Worm (Caenorhabditis elegans) whole organism, late embryonic: ENCODE data around the gene C27B7.6.
A peak's percentile ranks its signal among the peaks of the same experiment; 100 is the strongest.

ENCODE experiments used
- C08G9.2 ChIP-seq: sonication (generic microtip); optimal IDR thresholded peaks from 2 replicates; lab custom pipeline; 2016; ENCODE audit warnings: mild to moderate bottlenecking, missing genetic modification characterization, moderate library complexity, missing compliant biosample characterization
- F13H6.1 ChIP-seq: sonication (generic microtip); optimal IDR thresholded peaks from 2 replicates; lab custom pipeline; 2016; ENCODE audit warnings: missing genetic modification characterization, missing compliant biosample characterization
- K09A11.1 ChIP-seq: sonication (generic microtip); optimal IDR thresholded peaks from 2 replicates; lab custom pipeline; 2017; ENCODE audit warnings: antibody characterized with exemption, mild to moderate bottlenecking, missing genetic modification characterization, missing compliant biosample characterization; ENCODE audit not compliant: insufficient read depth
- T23F11.4 ChIP-seq: fragments of 200-800 bp; sonication (Bioruptor generic); optimal IDR thresholded peaks from 2 replicates; lab custom pipeline; 2018; ENCODE audit warnings: mild to moderate bottlenecking, missing genetic modification characterization, missing compliant biosample characterization
- Y22D7AL.16 ChIP-seq: sonication (generic microtip); optimal IDR thresholded peaks from 2 replicates; lab custom pipeline; 2016; ENCODE audit warnings: missing genetic modification characterization, missing compliant biosample characterization
- ahr-1 ChIP-seq: sonication (generic microtip); optimal IDR thresholded peaks from 2 replicates; lab custom pipeline; 2016; ENCODE audit warnings: missing genetic modification characterization, missing compliant biosample characterization
- ama-1 ChIP-seq: fragments of 150-350 bp; optimal IDR thresholded peaks from 2 replicates; lab custom pipeline; 2014
- ceh-14 ChIP-seq: sonication (generic microtip); optimal IDR thresholded peaks from 2 replicates; lab custom pipeline; 2016; ENCODE audit warnings: missing genotype, missing genetic modification characterization, missing compliant biosample characterization
- ceh-18 ChIP-seq: sonication (generic microtip); optimal IDR thresholded peaks from 2 replicates; lab custom pipeline; 2016; ENCODE audit warnings: missing genetic modification characterization, missing compliant biosample characterization
- ceh-19 ChIP-seq: fragments of 200-800 bp; sonication (Bioruptor generic); optimal IDR thresholded peaks from 2 replicates; lab custom pipeline; 2018; ENCODE audit warnings: mild to moderate bottlenecking, missing genetic modification characterization, missing compliant biosample characterization
- ceh-30 ChIP-seq: fragments of 150-350 bp; optimal IDR thresholded peaks from 2 replicates; lab custom pipeline; 2014; ENCODE audit warnings: missing biosample characterization, missing genetic modification characterization
- ceh-31 ChIP-seq: sonication (generic microtip); optimal IDR thresholded peaks from 2 replicates; lab custom pipeline; 2016; ENCODE audit warnings: missing genetic modification characterization, missing compliant biosample characterization
- ceh-34 ChIP-seq: sonication (generic microtip); optimal IDR thresholded peaks from 2 replicates; lab custom pipeline; 2016; ENCODE audit warnings: mild to moderate bottlenecking, missing genetic modification characterization, missing compliant biosample characterization
- ceh-45 ChIP-seq: fragments of 200-800 bp; sonication (Bioruptor generic); IDR thresholded peaks from 2 replicates; pipeline ENCODE4 v1.3.6; 2022; ENCODE audit warnings: missing genetic modification reagents, missing genetic modification characterization, missing compliant biosample characterization
- che-1 ChIP-seq: sonication (generic microtip); optimal IDR thresholded peaks from 2 replicates; lab custom pipeline; 2016; ENCODE audit warnings: mild to moderate bottlenecking, missing genetic modification characterization, missing compliant biosample characterization
- dve-1 ChIP-seq: sonication (generic microtip); optimal IDR thresholded peaks from 2 replicates; lab custom pipeline; 2017; ENCODE audit warnings: antibody characterized with exemption, mild to moderate bottlenecking, missing genetic modification characterization, missing compliant biosample characterization
- ets-4 ChIP-seq: sonication (generic microtip); optimal IDR thresholded peaks from 2 replicates; lab custom pipeline; 2016; ENCODE audit warnings: missing genetic modification characterization, missing compliant biosample characterization
- fkh-10 ChIP-seq: fragments of 150-350 bp; optimal IDR thresholded peaks from 2 replicates; lab custom pipeline; 2014; ENCODE audit warnings: missing biosample characterization, missing genetic modification reagents, missing genetic modification characterization
- gmeb-2 ChIP-seq: sonication (generic microtip); optimal IDR thresholded peaks from 2 replicates; lab custom pipeline; 2016; ENCODE audit warnings: missing genetic modification characterization, inconsistent platforms, missing compliant biosample characterization
- hlh-13 ChIP-seq: fragments of 200-800 bp; sonication (Bioruptor generic); optimal IDR thresholded peaks from 2 replicates; lab custom pipeline; 2018; ENCODE audit warnings: mild to moderate bottlenecking, missing genetic modification characterization, missing compliant biosample characterization
- hlh-15 ChIP-seq: sonication (generic microtip); optimal IDR thresholded peaks from 2 replicates; lab custom pipeline; 2016; ENCODE audit warnings: missing genetic modification characterization, missing compliant biosample characterization
- hlh-30 ChIP-seq: sonication (generic microtip); optimal IDR thresholded peaks from 2 replicates; lab custom pipeline; 2017; ENCODE audit warnings: antibody characterized with exemption, missing genetic modification characterization, missing compliant biosample characterization; ENCODE audit not compliant: insufficient read depth
- hlh-6 ChIP-seq: sonication (generic microtip); optimal IDR thresholded peaks from 2 replicates; lab custom pipeline; 2016; ENCODE audit warnings: missing genotype, missing genetic modification characterization, missing compliant biosample characterization
- hlh-8 ChIP-seq: sonication (generic microtip); optimal IDR thresholded peaks from 2 replicates; lab custom pipeline; 2016; ENCODE audit warnings: missing genotype, missing genetic modification characterization, missing compliant biosample characterization
- lim-6 ChIP-seq: sonication (generic microtip); optimal IDR thresholded peaks from 2 replicates; lab custom pipeline; 2016; ENCODE audit warnings: missing genetic modification characterization, missing compliant biosample characterization
- mec-3 ChIP-seq: sonication (generic microtip); optimal IDR thresholded peaks from 2 replicates; lab custom pipeline; 2016; ENCODE audit warnings: borderline replicate concordance, missing genetic modification characterization, missing compliant biosample characterization
- nfya-1 ChIP-seq: sonication (generic microtip); optimal IDR thresholded peaks from 2 replicates; lab custom pipeline; 2017; ENCODE audit warnings: missing genetic modification characterization, mild to moderate bottlenecking, missing compliant biosample characterization, antibody characterized with exemption, moderate library complexity
- nhr-11 ChIP-seq: fragments of 150-350 bp; optimal IDR thresholded peaks from 2 replicates; lab custom pipeline; 2014; ENCODE audit warnings: missing biosample characterization, missing genetic modification characterization
- nhr-232 ChIP-seq: sonication (generic microtip); optimal IDR thresholded peaks from 2 replicates; lab custom pipeline; 2016; ENCODE audit warnings: missing genetic modification characterization, missing compliant biosample characterization
- pag-3 ChIP-seq: sonication (generic microtip); optimal IDR thresholded peaks from 2 replicates; lab custom pipeline; 2016; ENCODE audit warnings: missing compliant biosample characterization, missing genetic modification characterization, borderline replicate concordance
- pha-2 ChIP-seq: sonication (generic microtip); optimal IDR thresholded peaks from 2 replicates; lab custom pipeline; 2017; ENCODE audit warnings: mild to moderate bottlenecking, missing genetic modification characterization, missing compliant biosample characterization
- ref-2 ChIP-seq: sonication (generic microtip); optimal IDR thresholded peaks from 2 replicates; lab custom pipeline; 2016; ENCODE audit warnings: missing genetic modification characterization, missing compliant biosample characterization
- rnt-1 ChIP-seq: sonication (generic microtip); optimal IDR thresholded peaks from 2 replicates; lab custom pipeline; 2016; ENCODE audit warnings: missing genetic modification characterization, missing compliant biosample characterization
- sdc-2 ChIP-seq: sonication (generic microtip); optimal IDR thresholded peaks from 2 replicates; lab custom pipeline; 2016; ENCODE audit warnings: missing genotype, missing genetic modification characterization, missing compliant biosample characterization
- sox-4 ChIP-seq: sonication (generic microtip); optimal IDR thresholded peaks from 2 replicates; lab custom pipeline; 2017; ENCODE audit warnings: mild to moderate bottlenecking, missing genetic modification characterization, inconsistent platforms, missing compliant biosample characterization
- unc-3 ChIP-seq, 2 experiments: fragments of 200-800 bp in 1 of 2; sonication (Bioruptor generic) in 1 of 2; sonication (generic microtip) in 1 of 2; conservative IDR thresholded peaks in 1 of 2; optimal IDR thresholded peaks in 1 of 2; 2 replicates each; pipeline versions ENCODE4 v1.3.6 to Lab custom; 2016 to 2022; ENCODE audit warnings: missing compliant biosample characterization in 2 of 2, missing genetic modification characterization in 2 of 2, missing genetic modification reagents in 1 of 2
- unc-42 ChIP-seq: sonication (generic microtip); optimal IDR thresholded peaks from 2 replicates; lab custom pipeline; 2016; ENCODE audit warnings: missing genotype, missing genetic modification characterization, missing compliant biosample characterization
- unc-55 ChIP-seq: sonication (generic microtip); optimal IDR thresholded peaks from 2 replicates; lab custom pipeline; 2017; ENCODE audit warnings: missing biosample characterization, missing genetic modification reagents, missing genetic modification characterization
- unc-86 ChIP-seq: sonication (generic microtip); optimal IDR thresholded peaks from 2 replicates; lab custom pipeline; 2016; ENCODE audit warnings: missing genetic modification characterization, missing compliant biosample characterization
- zip-5 ChIP-seq: sonication (generic microtip); optimal IDR thresholded peaks from 2 replicates; lab custom pipeline; 2016; ENCODE audit warnings: missing genetic modification characterization, missing compliant biosample characterization

The C27B7.6 gene

ce11 chrIV:8891131-8891530 lies 15.0 kb downstream of the C27B7.6 start, which contains the start of gene spr-2:
Gene spr-2 (plus strand): TSS chrIV:8891462.
- no peak for TF ChIP-seq K09A11.1
- peak; percentile 16 for TF ChIP-seq ceh-31 (tag; lab: Kevin White, UChicago)
- no peak for TF ChIP-seq hlh-6
- no peak for TF ChIP-seq unc-3 (GFP tag; conservative IDR thresholded peaks at IDR 0.05; lab: Robert Waterston, UW)
- no peak for TF ChIP-seq unc-3 (tag; optimal IDR thresholded peaks at IDR 0.05; lab: Kevin White, UChicago)
- TF ChIP-seq F13H6.1 = no peak
- peak; percentile 8 for TF ChIP-seq fkh-10
- no peak for TF ChIP-seq lim-6 (tag; lab: Kevin White, UChicago)
- TF ChIP-seq C08G9.2 (tag; lab: Kevin White, UChicago) = no peak
- TF ChIP-seq pha-2 (tag; lab: Kevin White, UChicago) = no peak
- no peak for TF ChIP-seq ceh-18 (tag; lab: Kevin White, UChicago)
- TF ChIP-seq hlh-15 (tag; lab: Kevin White, UChicago) = no peak
- peak; percentile 85 for TF ChIP-seq unc-42 (tag; lab: Kevin White, UChicago)
- no peak for TF ChIP-seq gmeb-2 (tag; lab: Kevin White, UChicago)
- no peak for TF ChIP-seq unc-55 (GFP tag; lab: Kevin White, UChicago)
- no peak for TF ChIP-seq nfya-1 (tag; lab: Kevin White, UChicago)
- TF ChIP-seq hlh-30 = peak; percentile 21
- TF ChIP-seq hlh-13 (GFP tag; lab: Kevin White, UChicago) = no peak
- no peak for TF ChIP-seq hlh-8 (tag; lab: Kevin White, UChicago)
- peak; percentile 17 for TF ChIP-seq ceh-14 (tag; lab: Kevin White, UChicago)
- TF ChIP-seq sdc-2 (tag; lab: Kevin White, UChicago) = no peak
- peak; percentile 13 for TF ChIP-seq ceh-30 (tag; lab: Kevin White, UChicago)
- TF ChIP-seq unc-86 (tag; lab: Kevin White, UChicago) = peak; percentile 36
- no peak for TF ChIP-seq mec-3 (tag; lab: Kevin White, UChicago)
- TF ChIP-seq sox-4 (tag; lab: Kevin White, UChicago) = no peak
- no peak for TF ChIP-seq ceh-45
- TF ChIP-seq nhr-232 = no peak

- TF ChIP-seq pag-3 (tag; lab: Kevin White, UChicago) = no peak
- no peak for TF ChIP-seq mec-3 (tag; lab: Kevin White, UChicago)
- TF ChIP-seq, all 69 proteins: peak for 0
Observed at ce11 chrIV:8888525-8889026, 17.6 kb downstream of the C27B7.6 start, which contains the start of gene oma-1. Gene oma-1 (plus strand): TSS chrIV:8888976.

- TF ChIP-seq hlh-8 (tag; lab: Kevin White, UChicago) = no peak
- no peak for TF ChIP-seq T23F11.4 (GFP tag; lab: Kevin White, UChicago)
- TF ChIP-seq ceh-14 (tag; lab: Kevin White, UChicago) = no peak
- TF ChIP-seq rnt-1 (tag; lab: Kevin White, UChicago) = no peak
- TF ChIP-seq ahr-1 (tag; lab: Kevin White, UChicago) = no peak
- TF ChIP-seq ceh-19 (GFP tag; lab: Kevin White, UChicago) = no peak
- TF ChIP-seq ceh-34 (tag; lab: Kevin White, UChicago) = no peak
- no peak for TF ChIP-seq ceh-18 (tag; lab: Kevin White, UChicago)
- TF ChIP-seq F13H6.1 = no peak
- no peak for TF ChIP-seq ref-2 (tag; lab: Kevin White, UChicago)
- no peak for TF ChIP-seq Y22D7AL.16
- no peak for TF ChIP-seq zip-5
- TF ChIP-seq, all 69 proteins: peak for 0
Observed at ce11 chrIV:8886228-8886627, 19.9 kb downstream of the C27B7.6 start, which contains the start of gene C09G9.5. Gene C09G9.5 (plus strand): TSS chrIV:8886528.

ce11 chrIV:8881181-8881580 lies 25.0 kb downstream of the C27B7.6 start, which contains the start of gene C09G9.8:
Gene C09G9.8 (plus strand): TSS chrIV:8881481.
- TF ChIP-seq hlh-13 (GFP tag; lab: Kevin White, UChicago) = no peak
- no peak for TF ChIP-seq che-1 (tag; lab: Kevin White, UChicago)
- no peak for TF ChIP-seq lim-6 (tag; lab: Kevin White, UChicago)
- TF ChIP-seq dve-1 (tag; lab: Kevin White, UChicago) = no peak
- no peak for TF ChIP-seq ceh-19 (GFP tag; lab: Kevin White, UChicago)
- TF ChIP-seq ceh-14 (tag; lab: Kevin White, UChicago) = no peak
- TF ChIP-seq nhr-11 = no peak
- TF ChIP-seq hlh-8 (tag; lab: Kevin White, UChicago) = no peak
- no peak for TF ChIP-seq ceh-45
- TF ChIP-seq unc-3 (GFP tag; conservative IDR thresholded peaks at IDR 0.05; lab: Robert Waterston, UW) = no peak
- no peak for TF ChIP-seq unc-3 (tag; optimal IDR thresholded peaks at IDR 0.05; lab: Kevin White, UChicago)
- no peak for TF ChIP-seq ama-1 (lab: Kevin White, UChicago)
- no peak for TF ChIP-seq hlh-15 (tag; lab: Kevin White, UChicago)
- no peak for TF ChIP-seq C08G9.2 (tag; lab: Kevin White, UChicago)
- no peak for TF ChIP-seq ets-4 (tag; lab: Kevin White, UChicago)
